Worm (Caenorhabditis elegans) whole organism, young adult: ENCODE data around the gene F37A8.1.

ENCODE experiments used
- B0035.1 ChIP-seq: sonication (generic microtip); optimal IDR thresholded peaks from 2 replicates; lab custom pipeline; 2016; ENCODE audit warnings: missing genetic modification characterization, mild to moderate bottlenecking, missing compliant biosample characterization, missing genotype, missing genetic modification reagents
- F33H1.4 ChIP-seq: fragments of 200-800 bp; sonication (Bioruptor generic); IDR thresholded peaks from 2 replicates; pipeline ENCODE4 v1.3.6; 2022; ENCODE audit warnings: missing genetic modification reagents, missing genetic modification characterization, missing compliant biosample characterization
- F39B2.1 ChIP-seq: fragments of 200-800 bp; sonication (Bioruptor generic); IDR thresholded peaks from 2 replicates; pipeline ENCODE4 v1.3.6; 2022; ENCODE audit warnings: missing genetic modification reagents, missing genetic modification characterization, missing compliant biosample characterization
- ets-4 ChIP-seq: fragments of 200-800 bp; sonication (Bioruptor generic); optimal IDR thresholded peaks from 2 replicates; lab custom pipeline; 2018; ENCODE audit warnings: mild to moderate bottlenecking, missing genetic modification characterization, missing compliant biosample characterization
- let-607 ChIP-seq, 2 experiments: fragments of 200-800 bp in 1 of 2; sonication (Bioruptor generic) in 1 of 2; sonication (generic microtip) in 1 of 2; optimal IDR thresholded peaks; 2 replicates each; lab custom pipeline; 2016 to 2018; ENCODE audit warnings: mild to moderate bottlenecking in 2 of 2, missing compliant biosample characterization in 2 of 2, missing genetic modification characterization in 2 of 2, moderate library complexity in 2 of 2, missing genotype in 1 of 2
- nfyb-1 ChIP-seq: fragments of 200-800 bp; sonication (Bioruptor generic); IDR thresholded peaks from 2 replicates; pipeline ENCODE4 v1.3.6; 2022; ENCODE audit warnings: missing genetic modification reagents, missing genetic modification characterization, missing compliant biosample characterization
- pha-4 ChIP-seq: fragments of 150-350 bp; sonication (generic microtip); optimal IDR thresholded peaks from 2 replicates; lab custom pipeline; 2014; ENCODE audit warnings: missing biosample characterization, missing genetic modification reagents, missing genetic modification characterization
- snpc-1.1 ChIP-seq: sonication (generic microtip); optimal IDR thresholded peaks from 2 replicates; lab custom pipeline; 2017; ENCODE audit warnings: missing genetic modification characterization, mild to moderate bottlenecking, missing compliant biosample characterization, antibody characterized with exemption, moderate library complexity, missing genotype, missing genetic modification reagents; ENCODE audit not compliant: insufficient read depth
- tbx-9 ChIP-seq: sonication (generic microtip); optimal IDR thresholded peaks from 2 replicates; lab custom pipeline; 2016; ENCODE audit warnings: borderline replicate concordance, missing genetic modification characterization, inconsistent platforms, missing compliant biosample characterization
- ztf-26 ChIP-seq: sonication (generic microtip); optimal IDR thresholded peaks from 2 replicates; lab custom pipeline; 2017; ENCODE audit warnings: missing genetic modification characterization, missing compliant biosample characterization

DNA sequence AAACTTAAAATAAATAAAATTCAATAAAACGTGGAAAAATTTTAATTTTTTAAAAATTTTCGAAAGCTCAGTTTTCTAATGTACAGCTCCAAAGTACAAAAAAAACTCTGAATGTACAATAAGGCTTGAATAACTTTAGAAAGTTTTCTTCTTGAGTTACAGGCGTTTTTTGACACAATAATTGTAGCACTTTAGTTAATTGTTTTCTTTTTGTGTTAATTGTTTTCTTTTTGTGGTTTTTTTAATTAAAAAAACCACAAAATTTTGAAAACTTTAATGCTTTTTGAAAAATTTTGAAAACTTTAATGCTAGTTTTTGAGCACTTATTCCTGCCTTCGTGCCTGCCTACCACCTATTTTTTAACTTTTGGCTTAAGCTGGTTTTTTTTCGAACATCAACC is 36.0 kb downstream of the F37A8.1 start, which contains the start of gene R10E9.2:
- TF ChIP-seq nfyb-1 (GFP tag; lab: Robert Waterston, UW) (no peak), F33H1.4 (GFP tag; lab: Robert Waterston, UW) (no peak), snpc-1.1 (tag; lab: Kevin White, UChicago) (no peak), B0035.1 (tag; lab: Kevin White, UChicago) (no peak), ets-4 (no peak), let-607 (tag; optimal IDR thresholded peaks at IDR 0.05; lab: Kevin White, UChicago) (no peak), F39B2.1 (GFP tag; lab: Robert Waterston, UW) (no peak), ztf-26 (tag; lab: Kevin White, UChicago) (no peak), tbx-9 (tag; lab: Kevin White, UChicago) (no peak), pha-4 (tag; lab: Kevin White, UChicago) (no peak)
